Fruit fly (Drosophila melanogaster) whole organism, adult: ENCODE measurements around the gene Ir8a.

ENCODE experiments used
- CG11617 ChIP-seq: fragments of 200-800 bp; sonication (Bioruptor generic); optimal IDR thresholded peaks from 2 replicates; lab custom pipeline; 2017; ENCODE audit warnings: mild to moderate bottlenecking, missing biosample characterization, missing genetic modification reagents, missing genetic modification characterization
- CG12768 ChIP-seq: fragments of 200-800 bp; sonication (Bioruptor generic); optimal IDR thresholded peaks from 2 replicates; lab custom pipeline; 2017; ENCODE audit warnings: missing biosample characterization, missing genetic modification characterization, mild to moderate bottlenecking, moderate library complexity, missing genetic modification reagents
- CG14711 ChIP-seq: fragments of 200-800 bp; sonication (Bioruptor generic); optimal IDR thresholded peaks from 2 replicates; lab custom pipeline; 2018; ENCODE audit warnings: missing biosample characterization, mild to moderate bottlenecking, missing genetic modification characterization, moderate library complexity
- CG1620 ChIP-seq: fragments of 200-800 bp; sonication (Bioruptor generic); optimal IDR thresholded peaks from 2 replicates; lab custom pipeline; 2016; ENCODE audit warnings: missing biosample characterization, missing genetic modification characterization
- CG33017 ChIP-seq: fragments of 200-800 bp; sonication (Bioruptor generic); optimal IDR thresholded peaks from 2 replicates; lab custom pipeline; 2018; ENCODE audit warnings: missing biosample characterization, mild to moderate bottlenecking, missing genetic modification characterization, moderate library complexity
- CG5204 ChIP-seq: fragments of 200-800 bp; sonication (Bioruptor generic); optimal IDR thresholded peaks from 2 replicates; lab custom pipeline; 2016; ENCODE audit warnings: missing biosample characterization, missing genetic modification characterization
- CG7045 ChIP-seq: fragments of 200-800 bp; sonication (Bioruptor generic); optimal IDR thresholded peaks from 2 replicates; lab custom pipeline; 2017; ENCODE audit warnings: missing biosample characterization, mild to moderate bottlenecking, missing genetic modification characterization
- CG7101 ChIP-seq: fragments of 200-800 bp; sonication (Bioruptor generic); optimal IDR thresholded peaks from 2 replicates; lab custom pipeline; 2018; ENCODE audit warnings: missing biosample characterization, mild to moderate bottlenecking, missing genetic modification characterization, moderate library complexity
- Clk ChIP-seq: fragments of 200-800 bp; sonication (Bioruptor generic); optimal IDR thresholded peaks from 2 replicates; lab custom pipeline; 2017; ENCODE audit warnings: missing biosample characterization, missing genetic modification characterization
- Crg-1 ChIP-seq: fragments of 200-800 bp; sonication (Bioruptor generic); optimal IDR thresholded peaks from 2 replicates; lab custom pipeline; 2016; ENCODE audit warnings: missing biosample characterization, missing genetic modification characterization
- Hr96 ChIP-seq: fragments of 200-800 bp; sonication (Bioruptor generic); optimal IDR thresholded peaks from 2 replicates; lab custom pipeline; 2016; ENCODE audit warnings: missing biosample characterization, missing genetic modification characterization
- Mnt ChIP-seq: fragments of 200-800 bp; sonication (Bioruptor generic); optimal IDR thresholded peaks from 2 replicates; lab custom pipeline; 2016; ENCODE audit warnings: missing biosample characterization, mild to moderate bottlenecking, missing genetic modification characterization
- bab1 ChIP-seq: fragments of 200-800 bp; sonication (Bioruptor generic); optimal IDR thresholded peaks from 3 replicates; lab custom pipeline; 2019; ENCODE audit warnings: missing biosample characterization, mild to moderate bottlenecking, missing genetic modification characterization, moderate library complexity
- cic ChIP-seq: fragments of 200-800 bp; sonication (Bioruptor generic); optimal IDR thresholded peaks from 2 replicates; lab custom pipeline; 2017; ENCODE audit warnings: missing biosample characterization, mild to moderate bottlenecking, missing genetic modification characterization, moderate library complexity
- cnc ChIP-seq, 2 experiments: fragments of >200 bp; optimal IDR thresholded peaks; 2 replicates each; lab custom pipeline; 2017
- kay ChIP-seq: fragments of 200-800 bp; sonication (Bioruptor generic); peaks from one replicate; lab custom pipeline; 2016; ENCODE audit warnings: missing biosample characterization, missing genetic modification characterization, borderline replicate concordance
- ovo ChIP-seq: fragments of 200-800 bp; sonication (Bioruptor generic); optimal IDR thresholded peaks from 2 replicates; lab custom pipeline; 2016; ENCODE audit warnings: missing biosample characterization, missing genetic modification characterization
- pad ChIP-seq: fragments of 200-800 bp; sonication (Bioruptor generic); optimal IDR thresholded peaks from 3 replicates; lab custom pipeline; 2017; ENCODE audit warnings: missing biosample characterization, missing genetic modification characterization, mild to moderate bottlenecking, moderate library complexity, missing genetic modification reagents
- tj ChIP-seq: fragments of 200-800 bp; sonication (Bioruptor generic); optimal IDR thresholded peaks from 3 replicates; lab custom pipeline; 2017; ENCODE audit warnings: missing biosample characterization, mild to moderate bottlenecking, missing genetic modification characterization, moderate library complexity
- toe ChIP-seq: fragments of 200-800 bp; sonication (Bioruptor generic); optimal IDR thresholded peaks from 2 replicates; lab custom pipeline; 2016; ENCODE audit warnings: missing biosample characterization, missing genetic modification characterization

Gene Ir8a

DNA sequence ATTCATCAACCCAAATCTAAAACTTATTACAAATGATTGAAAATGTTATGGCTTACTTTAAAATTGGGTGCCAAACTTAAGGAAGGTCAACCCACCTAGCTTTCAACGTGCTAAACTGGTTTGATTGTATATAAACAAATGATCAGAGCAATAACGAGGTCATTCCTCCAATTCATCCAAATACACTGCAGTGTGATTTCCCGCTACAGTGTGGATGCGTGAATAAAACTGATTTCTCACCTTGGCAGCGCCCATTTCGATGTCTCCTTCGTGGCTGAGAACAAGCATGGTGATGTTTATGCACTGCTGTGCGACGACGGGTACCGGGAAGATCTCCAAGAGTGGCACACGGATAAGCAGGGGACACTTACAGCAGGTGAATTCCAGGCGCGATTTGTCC lies 41.1 kb downstream of the Ir8a start:
- TF ChIP-seq CG1620 (GFP tag; lab: Kevin White, UChicago) = no peak
- no peak for TF ChIP-seq cic (GFP tag; lab: Kevin White, UChicago)
- no peak for TF ChIP-seq CG12768 (GFP tag; lab: Kevin White, UChicago)
- TF ChIP-seq CG7101 = no peak
- no peak for TF ChIP-seq Clk
- TF ChIP-seq ovo = no peak
- TF ChIP-seq Mnt (GFP tag; lab: Kevin White, UChicago) = no peak
- no peak for TF ChIP-seq kay (GFP tag; lab: Kevin White, UChicago)
- no peak for TF ChIP-seq Crg-1 (GFP tag; lab: Kevin White, UChicago)
- TF ChIP-seq CG7045 (GFP tag; lab: Kevin White, UChicago) = no peak
- TF ChIP-seq cnc (optimal IDR thresholded peaks at IDR 0.05; lab: Kevin White, UChicago) = no peak
- no peak for TF ChIP-seq CG33017 (tag; lab: Kevin White, UChicago)

DNA sequence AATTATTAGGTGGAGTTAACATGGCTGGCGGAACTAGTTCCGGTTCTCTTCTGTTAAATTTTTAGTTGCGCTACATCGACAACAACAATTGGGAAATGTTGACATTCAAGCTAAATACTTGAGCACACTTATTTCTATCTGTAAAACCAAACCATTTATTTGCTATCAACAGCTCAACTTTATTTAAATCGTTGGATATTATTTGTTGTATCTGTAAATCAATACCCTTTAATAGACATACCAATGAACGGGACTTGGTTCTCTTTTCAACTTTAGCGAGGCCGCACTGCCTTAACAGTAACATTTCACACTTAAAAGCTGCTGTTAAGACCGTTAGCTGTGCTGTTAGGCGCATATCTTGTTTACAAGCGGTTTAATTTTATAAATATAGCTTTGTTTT lies 42.8 kb downstream of the Ir8a start, which contains the start of gene CG12106:
Gene CG12106, plus strand, starts transcription at position 295 of the 400 bp plus-strand sequence.
- TF ChIP-seq cic (GFP tag; lab: Kevin White, UChicago) = no peak
- peak; percentile 25 for TF ChIP-seq CG11617 (GFP tag; lab: Kevin White, UChicago)
- TF ChIP-seq CG5204 (GFP tag; lab: Kevin White, UChicago) = peak; percentile 39
- TF ChIP-seq Mnt (GFP tag; lab: Kevin White, UChicago) = peak; percentile 29
- peak; percentile 24 for TF ChIP-seq toe (GFP tag; lab: Kevin White, UChicago)
- peak; percentile 25 for TF ChIP-seq CG12768 (GFP tag; lab: Kevin White, UChicago)
- peak; percentile 31 for TF ChIP-seq pad (GFP tag; lab: Kevin White, UChicago)
- TF ChIP-seq cnc (optimal IDR thresholded peaks at IDR 0.05; lab: Kevin White, UChicago) = no peak
- TF ChIP-seq ovo = peak; percentile 57
- TF ChIP-seq Crg-1 (GFP tag; lab: Kevin White, UChicago) = peak; percentile 28
- peak; percentile 71 for TF ChIP-seq CG14711 (tag; lab: Kevin White, UChicago)
- TF ChIP-seq kay (GFP tag; lab: Kevin White, UChicago) = no peak
- TF ChIP-seq CG1620 (GFP tag; lab: Kevin White, UChicago) = peak; percentile 56
- peak; percentile 73 for TF ChIP-seq CG7101
- no peak for TF ChIP-seq Clk
- TF ChIP-seq CG7045 (GFP tag; lab: Kevin White, UChicago) = no peak
- no peak for TF ChIP-seq tj (GFP tag; lab: Kevin White, UChicago)
- peak; percentile 60 for TF ChIP-seq bab1 (GFP tag; lab: Kevin White, UChicago)
- TF ChIP-seq CG33017 (tag; lab: Kevin White, UChicago) = peak; percentile 38
- TF ChIP-seq Hr96 (GFP tag; lab: Kevin White, UChicago) = no peak

DNA sequence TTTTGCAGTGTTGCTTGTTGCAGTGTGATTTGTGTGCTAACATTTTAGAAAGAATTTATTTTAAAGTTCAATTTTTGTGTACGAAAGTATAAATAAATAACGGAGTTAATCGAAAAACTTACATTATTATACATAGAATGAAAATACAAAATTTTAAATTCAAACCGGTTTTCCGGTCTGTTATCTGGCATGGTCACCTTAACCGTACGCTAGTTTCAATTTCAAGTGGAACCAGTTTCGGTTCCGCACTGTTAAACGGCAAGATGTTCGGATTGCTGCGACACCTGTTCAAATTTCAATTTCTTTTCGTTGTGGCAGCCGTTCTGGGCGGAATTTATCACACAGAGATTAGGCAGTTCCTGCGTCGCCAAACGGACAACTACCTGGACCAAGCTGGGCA lies 44.0 kb downstream of the Ir8a start, which contains the start of gene CG12056:
Gene CG12056, plus strand, starts transcription at position 241 of the 400 bp plus-strand sequence.
- TF ChIP-seq CG7101 = no peak
- TF ChIP-seq bab1 (GFP tag; lab: Kevin White, UChicago) = peak; percentile 35

DNA sequence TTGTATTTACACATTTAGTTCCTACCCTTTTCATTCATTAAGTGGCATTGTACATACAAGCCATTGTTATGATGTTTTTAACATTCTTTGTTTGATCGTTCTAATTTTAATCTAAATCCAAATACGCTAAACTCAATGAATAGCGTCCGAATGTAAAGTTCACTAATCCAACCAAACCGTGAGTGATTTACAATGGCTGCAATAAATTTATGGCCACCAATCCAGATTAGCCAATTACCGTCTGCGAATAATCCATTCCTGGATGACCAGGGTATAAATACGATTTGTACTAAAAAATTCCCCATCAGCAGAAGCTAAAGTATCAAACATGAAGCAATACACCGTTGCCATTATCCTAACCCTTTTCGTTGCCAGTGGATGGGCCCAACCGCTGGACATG lies 45.0 kb downstream of the Ir8a start, which contains the start of gene CG12057:
Gene CG12057, plus strand, starts transcription at position 301 of the 400 bp plus-strand sequence.
- no peak for TF ChIP-seq toe (GFP tag; lab: Kevin White, UChicago)
- no peak for TF ChIP-seq CG12768 (GFP tag; lab: Kevin White, UChicago)

DNA sequence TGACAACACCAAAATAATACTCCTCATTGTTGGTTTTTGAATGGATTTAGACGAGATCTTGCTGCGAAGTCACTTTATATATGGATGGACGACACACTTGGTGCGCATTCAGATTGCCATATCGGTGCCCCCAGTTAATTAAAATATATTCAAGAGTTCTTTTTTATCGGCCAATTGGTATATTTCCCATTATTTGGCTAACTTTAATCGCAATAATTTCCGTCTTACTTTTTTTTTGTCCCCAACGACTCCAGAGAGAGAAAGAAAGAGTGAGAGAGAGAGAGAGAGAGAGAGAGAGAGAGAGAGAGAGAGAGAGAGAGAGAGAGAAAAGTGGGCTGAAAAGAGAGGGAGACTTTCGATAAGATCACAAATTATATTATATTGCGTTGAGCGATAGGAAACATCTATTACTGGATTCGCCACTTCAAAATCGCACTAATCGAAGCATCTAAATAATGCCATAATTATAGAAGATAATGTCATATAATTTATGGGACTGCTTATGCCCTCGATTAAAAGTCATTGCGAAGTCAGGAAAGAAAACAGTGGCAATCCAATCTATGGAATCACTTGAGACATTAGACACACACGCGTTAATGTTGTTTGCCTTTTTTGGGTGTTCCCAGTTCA lies 45.7 kb downstream of the Ir8a start, which contains the start of gene CG12115:
Gene CG12115, minus strand, starts transcription at position 51 of the 630 bp plus-strand sequence.
- no peak for TF ChIP-seq Mnt (GFP tag; lab: Kevin White, UChicago)
- no peak for TF ChIP-seq Hr96 (GFP tag; lab: Kevin White, UChicago)
- TF ChIP-seq tj (GFP tag; lab: Kevin White, UChicago) = no peak
- TF ChIP-seq cnc (optimal IDR thresholded peaks at IDR 0.05; lab: Kevin White, UChicago) = no peak

DNA sequence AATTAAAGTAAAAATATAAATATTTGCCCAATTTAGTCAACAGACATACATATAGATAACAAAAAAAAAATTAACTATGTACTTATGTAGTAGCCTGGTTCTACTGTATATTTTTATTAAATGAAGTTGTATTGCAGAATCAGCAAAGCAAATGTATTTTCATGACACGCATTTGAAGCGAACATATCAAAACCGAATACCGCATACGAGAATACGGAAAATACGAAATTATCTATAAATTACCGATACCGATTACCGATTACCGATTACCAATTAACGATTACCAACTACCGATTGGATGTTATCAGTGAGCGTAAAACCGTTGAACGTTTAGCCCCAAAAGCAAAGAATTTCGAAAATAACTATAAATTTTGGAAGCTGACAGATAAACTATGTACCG lies 49.0 kb downstream of the Ir8a start:
- TF ChIP-seq CG7101 (no peak), pad (GFP tag; lab: Kevin White, UChicago) (no peak), CG33017 (tag; lab: Kevin White, UChicago) (no peak), CG11617 (GFP tag; lab: Kevin White, UChicago) (no peak), cic (GFP tag; lab: Kevin White, UChicago) (no peak), bab1 (GFP tag; lab: Kevin White, UChicago) (no peak), CG5204 (GFP tag; lab: Kevin White, UChicago) (no peak), tj (GFP tag; lab: Kevin White, UChicago) (no peak), ovo (no peak)
